Fruit fly (Drosophila melanogaster) whole organism, prepupa: ENCODE data around the gene Theg.

ENCODE experiments used
- Blimp-1 ChIP-seq: fragments of 200-800 bp; sonication (Bioruptor generic); optimal IDR thresholded peaks from 3 replicates; lab custom pipeline; 2017; ENCODE audit warnings: missing biosample characterization, missing genetic modification characterization, mild to moderate bottlenecking, moderate library complexity, missing genetic modification reagents
- CG10631 ChIP-seq: fragments of 200-800 bp; sonication (Bioruptor generic); optimal IDR thresholded peaks from 2 replicates; lab custom pipeline; 2016; ENCODE audit warnings: missing biosample characterization, missing genetic modification characterization
- CG11902 ChIP-seq: fragments of 200-800 bp; sonication (Bioruptor generic); optimal IDR thresholded peaks from 3 replicates; lab custom pipeline; 2016; ENCODE audit warnings: missing biosample characterization, missing genetic modification characterization
- CG15336 ChIP-seq: fragments of 200-800 bp; sonication (Bioruptor generic); IDR thresholded peaks from 2 replicates; pipeline ENCODE4 v1.3.6; 2022; ENCODE audit warnings: missing biosample characterization, missing genetic modification characterization
- CG1621 ChIP-seq: fragments of 200-800 bp; sonication (Bioruptor generic); optimal IDR thresholded peaks from 3 replicates; lab custom pipeline; 2018; ENCODE audit warnings: missing biosample characterization, mild to moderate bottlenecking, missing genetic modification characterization
- CG16779 ChIP-seq: fragments of 200-800 bp; sonication (Bioruptor generic); optimal IDR thresholded peaks from 3 replicates; lab custom pipeline; 2017; ENCODE audit warnings: missing biosample characterization, mild to moderate bottlenecking, missing genetic modification characterization
- CG3032 ChIP-seq: fragments of 200-800 bp; optimal IDR thresholded peaks from 2 replicates; lab custom pipeline; 2019; ENCODE audit warnings: missing biosample characterization, mild to moderate bottlenecking, missing genetic modification characterization, moderate library complexity
- CG31627 ChIP-seq: fragments of 200-800 bp; sonication (Bioruptor generic); optimal IDR thresholded peaks from 3 replicates; lab custom pipeline; 2016; ENCODE audit warnings: missing biosample characterization, missing genetic modification characterization
- CG32006 ChIP-seq: fragments of 200-800 bp; sonication (Bioruptor generic); optimal IDR thresholded peaks from 3 replicates; lab custom pipeline; 2017; ENCODE audit warnings: missing biosample characterization, mild to moderate bottlenecking, missing genetic modification characterization
- CG34406 ChIP-seq: fragments of 200-800 bp; sonication (Bioruptor generic); optimal IDR thresholded peaks from 3 replicates; lab custom pipeline; 2016; ENCODE audit warnings: missing biosample characterization, missing genetic modification characterization
- CG4318 ChIP-seq: fragments of 200-800 bp; sonication (Bioruptor generic); optimal IDR thresholded peaks from 3 replicates; lab custom pipeline; 2017; ENCODE audit warnings: missing biosample characterization, mild to moderate bottlenecking, missing genetic modification characterization
- CG6276 ChIP-seq: fragments of 200-800 bp; sonication (Bioruptor generic); optimal IDR thresholded peaks from 2 replicates; lab custom pipeline; 2017; ENCODE audit warnings: missing biosample characterization, mild to moderate bottlenecking, missing genetic modification characterization
- CG6792 ChIP-seq: fragments of 200-800 bp; sonication (Bioruptor generic); optimal IDR thresholded peaks from 3 replicates; lab custom pipeline; 2016; ENCODE audit warnings: missing biosample characterization, missing genetic modification characterization
- CG6808 ChIP-seq: fragments of 200-800 bp; sonication (Bioruptor generic); optimal IDR thresholded peaks from 3 replicates; lab custom pipeline; 2017; ENCODE audit warnings: missing biosample characterization, missing genetic modification characterization, mild to moderate bottlenecking, moderate library complexity, missing genetic modification reagents
- CG6854 ChIP-seq: fragments of 200-800 bp; sonication (Bioruptor generic); optimal IDR thresholded peaks from 2 replicates; lab custom pipeline; 2017; ENCODE audit warnings: missing biosample characterization, mild to moderate bottlenecking, missing genetic modification characterization
- CG7368 ChIP-seq: fragments of 200-800 bp; sonication (Bioruptor generic); optimal IDR thresholded peaks from 3 replicates; lab custom pipeline; 2016; ENCODE audit warnings: missing biosample characterization, missing genetic modification characterization
- CG8119 ChIP-seq: fragments of 200-800 bp; sonication (Bioruptor generic); IDR thresholded peaks from 3 replicates; pipeline ENCODE4 v1.3.6; 2022; ENCODE audit warnings: missing biosample characterization, missing genetic modification characterization
- CG8632 ChIP-seq: fragments of 200-800 bp; sonication (Bioruptor generic); optimal IDR thresholded peaks from 3 replicates; lab custom pipeline; 2016; ENCODE audit warnings: missing biosample characterization, missing genetic modification characterization
- Eip75B ChIP-seq: fragments of 200-800 bp; sonication (Bioruptor generic); optimal IDR thresholded peaks from 3 replicates; lab custom pipeline; 2016; ENCODE audit warnings: missing biosample characterization, missing genetic modification characterization
- Eip78C ChIP-seq: fragments of 200-800 bp; sonication (Bioruptor generic); peaks from one replicate; lab custom pipeline; 2016; ENCODE audit warnings: missing biosample characterization, missing genetic modification characterization
- Eip93F ChIP-seq: fragments of 200-800 bp; sonication (Bioruptor generic); optimal IDR thresholded peaks from 2 replicates; lab custom pipeline; 2016; ENCODE audit warnings: missing biosample characterization, mild to moderate bottlenecking, missing genetic modification characterization
- Ets21C ChIP-seq: fragments of 200-800 bp; sonication (Bioruptor generic); optimal IDR thresholded peaks from 3 replicates; lab custom pipeline; 2016; ENCODE audit warnings: missing biosample characterization, missing genetic modification characterization
- Ets96B ChIP-seq: fragments of 200-800 bp; optimal IDR thresholded peaks from 2 replicates; lab custom pipeline; 2019; ENCODE audit warnings: missing biosample characterization, mild to moderate bottlenecking, missing genetic modification characterization, moderate library complexity
- Hr38 ChIP-seq: sonication (Bioruptor generic); optimal IDR thresholded peaks from 2 replicates; lab custom pipeline; 2016; ENCODE audit warnings: missing biosample characterization, missing genetic modification characterization
- Hr39 ChIP-seq: fragments of 200-800 bp; sonication (Bioruptor generic); optimal IDR thresholded peaks from 2 replicates; lab custom pipeline; 2016; ENCODE audit warnings: missing biosample characterization, missing genetic modification characterization
- Hr4 ChIP-seq: fragments of 200-800 bp; sonication (Bioruptor generic); optimal IDR thresholded peaks from 3 replicates; lab custom pipeline; 2016; ENCODE audit warnings: missing biosample characterization, missing genetic modification characterization
- Lpt ChIP-seq: fragments of 200-800 bp; sonication (Bioruptor generic); optimal IDR thresholded peaks from 3 replicates; lab custom pipeline; 2016; ENCODE audit warnings: missing biosample characterization, missing genetic modification characterization
- Smox ChIP-seq: fragments of 200-800 bp; sonication (Bioruptor generic); optimal IDR thresholded peaks from 3 replicates; lab custom pipeline; 2016; ENCODE audit warnings: missing biosample characterization, missing genetic modification characterization
- Sox102F ChIP-seq: fragments of 200-800 bp; sonication (Bioruptor generic); optimal IDR thresholded peaks from 2 replicates; lab custom pipeline; 2016; ENCODE audit warnings: missing biosample characterization, mild to moderate bottlenecking, missing genetic modification characterization
- Sox14 ChIP-seq: fragments of 200-800 bp; sonication (Bioruptor generic); optimal IDR thresholded peaks from 3 replicates; lab custom pipeline; 2016; ENCODE audit warnings: missing biosample characterization, missing genetic modification characterization
- Sox15 ChIP-seq: fragments of 200-800 bp; sonication (Bioruptor generic); optimal IDR thresholded peaks from 3 replicates; lab custom pipeline; 2016; ENCODE audit warnings: missing biosample characterization, missing genetic modification characterization
- acj6 ChIP-seq: fragments of 200-800 bp; sonication (Bioruptor generic); optimal IDR thresholded peaks from 3 replicates; lab custom pipeline; 2016; ENCODE audit warnings: missing biosample characterization, missing genetic modification characterization
- cyc ChIP-seq: fragments of 200-800 bp; sonication (Bioruptor generic); optimal IDR thresholded peaks from 3 replicates; lab custom pipeline; 2016; ENCODE audit warnings: missing biosample characterization, missing genetic modification characterization
- dsx ChIP-seq: fragments of 200-800 bp; optimal IDR thresholded peaks from 3 replicates; lab custom pipeline; 2019; ENCODE audit warnings: missing biosample characterization, mild to moderate bottlenecking, missing genetic modification characterization, moderate library complexity; ENCODE audit not compliant: poor library complexity, severe bottlenecking
- esn ChIP-seq: fragments of 200-800 bp; sonication (Bioruptor generic); optimal IDR thresholded peaks from 2 replicates; lab custom pipeline; 2016; ENCODE audit warnings: missing biosample characterization, mild to moderate bottlenecking, missing genetic modification characterization, moderate library complexity
- fd59A ChIP-seq: fragments of 200-800 bp; sonication (Bioruptor generic); optimal IDR thresholded peaks from 2 replicates; lab custom pipeline; 2017; ENCODE audit warnings: missing biosample characterization, mild to moderate bottlenecking, missing genetic modification characterization, missing genetic modification reagents
- lz ChIP-seq: fragments of 200-800 bp; sonication (Bioruptor generic); optimal IDR thresholded peaks from 3 replicates; lab custom pipeline; 2016; ENCODE audit warnings: missing biosample characterization, missing genetic modification characterization
- pdm3 ChIP-seq: fragments of 200-800 bp; sonication (Bioruptor generic); optimal IDR thresholded peaks from 3 replicates; lab custom pipeline; 2016; ENCODE audit warnings: missing biosample characterization, missing genetic modification characterization
- salr ChIP-seq, 2 experiments: fragments of 200-800 bp; sonication (Bioruptor generic); optimal IDR thresholded peaks; 3 replicates each; lab custom pipeline; 2016 to 2018; ENCODE audit warnings: missing biosample characterization in 2 of 2, missing genetic modification characterization in 2 of 2, mild to moderate bottlenecking in 1 of 2
- ss ChIP-seq, 2 experiments: fragments of 200-800 bp; sonication (Bioruptor generic); optimal IDR thresholded peaks; 2 replicates in 1 of 2; 3 replicates in 1 of 2; lab custom pipeline; 2017 to 2018; ENCODE audit warnings: mild to moderate bottlenecking in 2 of 2, missing biosample characterization in 2 of 2, missing genetic modification characterization in 2 of 2, moderate library complexity in 1 of 2
- topi ChIP-seq: fragments of 200-800 bp; sonication (Bioruptor generic); optimal IDR thresholded peaks from 3 replicates; lab custom pipeline; 2016; ENCODE audit warnings: missing biosample characterization, missing genetic modification characterization
- vri ChIP-seq: fragments of 200-800 bp; sonication (Bioruptor generic); optimal IDR thresholded peaks from 3 replicates; lab custom pipeline; 2016; ENCODE audit warnings: missing biosample characterization, mild to moderate bottlenecking, missing genetic modification characterization

Gene Theg

dm6 chr3R:22003508-22003907 lies 11.0 kb upstream of the Theg start:
- peak; percentile 84 for TF ChIP-seq Eip93F
- no peak for TF ChIP-seq vri (GFP tag; lab: Kevin White, UChicago)

- TF ChIP-seq CG3032 (tag; lab: Kevin White, UChicago), result peak; percentile 46
- TF ChIP-seq acj6 (GFP tag; lab: Kevin White, UChicago), result peak; percentile 50
- no peak for TF ChIP-seq Eip75B
- TF ChIP-seq cyc (GFP tag; lab: Kevin White, UChicago), result peak; percentile 56
- TF ChIP-seq CG6276 (GFP tag; lab: Kevin White, UChicago), result no peak
- peak; percentile 10 for TF ChIP-seq CG10631 (GFP tag; lab: Kevin White, UChicago)
- peak; percentile 29 for TF ChIP-seq CG6792 (GFP tag; lab: Kevin White, UChicago)
- peak; percentile 70 for TF ChIP-seq vri (GFP tag; lab: Kevin White, UChicago)
- no peak for TF ChIP-seq CG32006 (GFP tag; lab: Kevin White, UChicago)
- TF ChIP-seq Sox15, result peak; percentile 16
- peak; percentile 21 for TF ChIP-seq CG11902 (GFP tag; lab: Kevin White, UChicago)
- TF ChIP-seq ss (GFP tag; optimal IDR thresholded peaks at IDR 0.05; lab: Kevin White, UChicago), result peak in 1 of 2 experiments; percentile 26
- peak; percentile 64 for TF ChIP-seq esn (GFP tag; lab: Kevin White, UChicago)
- TF ChIP-seq Hr4 (GFP tag; lab: Kevin White, UChicago), result no peak
- peak; percentile 29 for TF ChIP-seq Ets21C (GFP tag; lab: Kevin White, UChicago)
- no peak for TF ChIP-seq Smox (GFP tag; lab: Kevin White, UChicago)
- TF ChIP-seq lz (GFP tag; lab: Kevin White, UChicago), result peak; percentile 62
- TF ChIP-seq CG31627 (GFP tag; lab: Kevin White, UChicago), result peak; percentile 53
- peak; percentile 30 for TF ChIP-seq dsx (GFP tag; lab: Kevin White, UChicago)
- peak; percentile 76 for TF ChIP-seq Eip78C (GFP tag; lab: Kevin White, UChicago)
- TF ChIP-seq Hr39 (GFP tag; lab: Kevin White, UChicago), result peak; percentile 55
- peak; percentile 54 for TF ChIP-seq topi (GFP tag; lab: Kevin White, UChicago)
- peak; percentile 55 for TF ChIP-seq Sox14
- TF ChIP-seq, all 60 proteins: peak for 18
Observed at dm6 chr3R:22018777-22019420, 4.4 kb downstream of the Theg start, which contains the start of gene Idh3b. Gene Idh3b, minus strand, starts transcription at chr3R:22019382.

- TF ChIP-seq vri (GFP tag; lab: Kevin White, UChicago) (peak; percentile 90), CG16779 (tag; lab: Kevin White, UChicago) (no peak), Eip78C (GFP tag; lab: Kevin White, UChicago) (peak; percentile 17), CG6854 (no peak), CG4318 (GFP tag; lab: Kevin White, UChicago) (no peak), Lpt (GFP tag; lab: Kevin White, UChicago) (no peak), CG32006 (GFP tag; lab: Kevin White, UChicago) (no peak), CG15336 (GFP tag; lab: Robert Waterston, UW) (0 out of 2 replicates have a peak, but pooled peaks have one; percentile 16)
Observed at dm6 chr3R:22022623-22023022, 8.1 kb downstream of the Theg start.

dm6 chr3R:22023041-22023626 lies 8.6 kb downstream of the Theg start, which contains the start of the genes Mitofilin and mRpL35:
Gene Mitofilin, minus strand, starts transcription at chr3R:22023335.
Gene mRpL35, plus strand, starts transcription at chr3R:22023527.
- TF ChIP-seq salr (GFP tag; optimal IDR thresholded peaks at IDR 0.05; lab: Kevin White, UChicago) (no peak), CG16779 (tag; lab: Kevin White, UChicago) (no peak), CG10631 (GFP tag; lab: Kevin White, UChicago) (peak; percentile 70), CG11902 (GFP tag; lab: Kevin White, UChicago) (peak; percentile 13), Ets96B (tag; lab: Kevin White, UChicago) (peak; percentile 23), Hr4 (GFP tag; lab: Kevin White, UChicago) (no peak), CG8632 (GFP tag; lab: Kevin White, UChicago) (no peak), Hr38 (GFP tag; lab: Kevin White, UChicago) (no peak), CG7368 (no peak), CG1621 (tag; lab: Kevin White, UChicago) (no peak), Blimp-1 (GFP tag; lab: Kevin White, UChicago) (no peak), vri (GFP tag; lab: Kevin White, UChicago) (peak; percentile 57), CG6808 (GFP tag; lab: Kevin White, UChicago) (peak; percentile 20), pdm3 (GFP tag; lab: Kevin White, UChicago) (no peak), dsx (GFP tag; lab: Kevin White, UChicago) (no peak), Eip75B (peak; percentile 47), Sox14 (peak; percentile 36), CG4318 (GFP tag; lab: Kevin White, UChicago) (no peak), fd59A (no peak), Sox102F (GFP tag; lab: Kevin White, UChicago) (no peak), cyc (GFP tag; lab: Kevin White, UChicago) (peak; percentile 53), Smox (GFP tag; lab: Kevin White, UChicago) (no peak), CG34406 (GFP tag; lab: Kevin White, UChicago) (no peak), CG8119 (GFP tag; lab: Robert Waterston, UW) (no peak)
